Fruit fly (Drosophila melanogaster): ENCODE measurements around the gene Gmppb.

The Gmppb gene

DNA sequence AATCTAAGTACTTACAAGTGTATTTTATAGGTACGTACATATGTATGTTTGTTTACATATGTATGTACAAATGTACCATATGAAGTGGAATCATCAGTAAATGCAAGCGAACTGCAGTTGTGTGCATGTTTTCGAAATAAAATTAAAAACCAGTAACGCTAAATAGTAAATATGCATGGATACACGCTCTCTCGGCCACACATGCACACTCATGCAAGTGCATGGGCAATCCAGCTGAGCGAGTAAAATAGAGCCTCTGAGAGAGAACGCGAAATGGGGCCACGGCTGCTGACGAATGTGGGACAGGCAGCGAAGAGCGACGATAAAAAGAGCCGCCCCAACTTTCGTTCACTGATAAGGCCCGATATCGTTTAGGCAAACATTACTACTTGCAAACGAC is 3.7 kb upstream of the Gmppb start:
- TF ChIP-seq Ets98B (GFP tag; IDR thresholded peaks at IDR 0.05) (no peak), CG8301 (tag; optimal IDR thresholded peaks at IDR 0.05) (no peak), CG17806 (tag; optimal IDR thresholded peaks at IDR 0.05) (no peak), rn (GFP tag; IDR thresholded peaks at IDR 0.05) (no peak), fd96Ca (GFP tag; IDR thresholded peaks at IDR 0.05) (no peak), EcR (GFP tag; optimal IDR thresholded peaks at IDR 0.05) (peak; percentile 73), CG12605 (GFP tag; IDR thresholded peaks at IDR 0.05) (no peak), CG15710 (tag; optimal IDR thresholded peaks at IDR 0.05) (no peak)

DNA sequence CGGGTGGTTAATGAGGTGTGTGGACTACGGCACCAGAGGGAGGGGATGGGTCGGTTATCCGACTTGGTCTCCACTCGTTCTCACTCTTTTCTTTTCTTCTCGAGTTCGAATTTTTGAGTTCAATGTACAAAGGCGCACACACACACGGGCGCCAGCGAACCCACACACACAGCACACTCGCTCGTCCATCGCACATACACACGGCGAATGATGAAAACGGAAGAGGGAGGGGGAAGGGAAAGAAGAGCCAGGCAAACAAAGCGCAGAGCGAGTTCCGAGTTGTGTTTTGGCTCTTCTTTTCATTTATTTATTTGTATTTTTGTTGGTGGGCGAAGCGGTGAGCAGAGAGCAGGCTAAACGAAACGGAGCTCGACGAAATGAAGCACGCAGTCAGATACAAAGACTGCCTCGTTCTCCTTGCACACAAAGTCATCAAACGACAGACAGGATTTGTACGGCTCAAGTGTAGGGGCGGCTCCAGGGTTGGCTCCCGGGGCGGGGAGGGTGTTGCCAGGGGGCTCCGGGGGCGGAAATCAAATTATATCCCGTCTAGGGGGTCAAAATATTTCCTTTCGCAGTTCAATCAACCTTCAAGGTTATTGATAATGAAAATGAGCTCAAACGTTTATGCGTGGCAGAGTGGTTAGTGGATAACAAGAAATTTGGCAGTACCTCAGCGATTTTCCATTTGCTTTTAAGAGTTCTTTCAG is 1.1 kb upstream of the Gmppb start:
- TF ChIP-seq D1 (tag; optimal IDR thresholded peaks at IDR 0.05): no peak
- no peak for TF ChIP-seq CG32121 (GFP tag; IDR thresholded peaks at IDR 0.05)
- TF ChIP-seq Ets98B (GFP tag; IDR thresholded peaks at IDR 0.05): no peak
- peak; percentile 80 for TF ChIP-seq CG4496 (GFP tag; IDR thresholded peaks at IDR 0.05)
- TF ChIP-seq Snoo (tag; optimal IDR thresholded peaks at IDR 0.05): no peak
- TF ChIP-seq CG13204 (GFP tag; optimal IDR thresholded peaks at IDR 0.05): peak; percentile 76
- no peak for TF ChIP-seq CG14655 (GFP tag; optimal IDR thresholded peaks at IDR 0.05)
- no peak for TF ChIP-seq CG34367 (tag; optimal IDR thresholded peaks at IDR 0.05)
- peak; percentile 29 for TF ChIP-seq CG15710 (tag; optimal IDR thresholded peaks at IDR 0.05)
- peak; percentile 99 for TF ChIP-seq EcR (GFP tag; optimal IDR thresholded peaks at IDR 0.05)
- TF ChIP-seq CG8159 (tag; optimal IDR thresholded peaks at IDR 0.05): no peak
- TF ChIP-seq rn (GFP tag; IDR thresholded peaks at IDR 0.05): no peak
- no peak for TF ChIP-seq CG12605 (GFP tag; IDR thresholded peaks at IDR 0.05)
- no peak for TF ChIP-seq CG9948 (tag; optimal IDR thresholded peaks at IDR 0.05)
- no peak for TF ChIP-seq CG8301 (tag; optimal IDR thresholded peaks at IDR 0.05)
- TF ChIP-seq CG10348 (GFP tag; IDR thresholded peaks at IDR 0.05): no peak
- peak; percentile 62; the same call in 1 of the 3 replicates for TF ChIP-seq fd96Ca (GFP tag; IDR thresholded peaks at IDR 0.05)
- peak; percentile 26 for TF ChIP-seq CG17806 (tag; optimal IDR thresholded peaks at IDR 0.05)
- TF ChIP-seq Pif1B (GFP tag; optimal IDR thresholded peaks at IDR 0.05): peak; percentile 20
- TF ChIP-seq gl (tag; optimal IDR thresholded peaks at IDR 0.05): peak; percentile 70
- TF ChIP-seq Pif1A (GFP tag; optimal IDR thresholded peaks at IDR 0.05): peak; percentile 20

DNA sequence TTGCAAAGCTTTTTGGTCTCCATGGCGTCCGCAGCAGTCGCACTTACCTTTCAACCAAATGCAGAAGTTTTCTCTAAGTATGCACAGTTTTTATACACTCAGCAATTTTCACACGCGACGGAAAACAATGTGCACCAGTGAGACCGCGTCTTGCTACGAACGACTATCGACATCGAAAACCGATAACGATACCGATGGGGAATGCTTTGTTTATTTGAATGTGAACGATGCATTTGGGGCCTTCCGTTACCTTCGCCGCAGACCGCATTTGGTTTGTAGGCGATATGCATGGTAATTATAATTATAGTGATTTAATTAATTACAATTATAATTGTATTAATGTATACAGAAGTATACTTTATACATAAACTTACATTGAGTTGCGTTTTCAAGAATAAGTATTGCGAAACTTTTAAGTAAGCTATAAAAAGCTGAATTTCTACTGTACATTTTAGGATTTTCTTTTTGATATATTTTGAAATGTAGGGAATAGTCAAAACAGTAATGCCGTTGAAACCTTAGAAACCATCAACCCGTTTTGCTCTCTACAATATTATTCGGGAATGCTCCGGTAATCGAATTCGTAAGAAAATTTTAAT is 791 bp downstream of the Gmppb start, which contains the start of the genes Hus1-like and ctrip:
Hus1-like (minus strand) TSS at position 161 of the 599 bp plus-strand sequence.
ctrip (minus strand) TSS at position 161 of the 599 bp plus-strand sequence.
- TF ChIP-seq EcR (GFP tag; optimal IDR thresholded peaks at IDR 0.05) (peak; percentile 27), Pif1B (GFP tag; optimal IDR thresholded peaks at IDR 0.05) (no peak), CG12605 (GFP tag; IDR thresholded peaks at IDR 0.05) (0 out of 2 replicates have a peak, but pooled peaks have one; percentile 14), fd96Ca (GFP tag; IDR thresholded peaks at IDR 0.05) (0 out of 3 replicates have a peak, but pooled peaks have one; percentile 36)

DNA sequence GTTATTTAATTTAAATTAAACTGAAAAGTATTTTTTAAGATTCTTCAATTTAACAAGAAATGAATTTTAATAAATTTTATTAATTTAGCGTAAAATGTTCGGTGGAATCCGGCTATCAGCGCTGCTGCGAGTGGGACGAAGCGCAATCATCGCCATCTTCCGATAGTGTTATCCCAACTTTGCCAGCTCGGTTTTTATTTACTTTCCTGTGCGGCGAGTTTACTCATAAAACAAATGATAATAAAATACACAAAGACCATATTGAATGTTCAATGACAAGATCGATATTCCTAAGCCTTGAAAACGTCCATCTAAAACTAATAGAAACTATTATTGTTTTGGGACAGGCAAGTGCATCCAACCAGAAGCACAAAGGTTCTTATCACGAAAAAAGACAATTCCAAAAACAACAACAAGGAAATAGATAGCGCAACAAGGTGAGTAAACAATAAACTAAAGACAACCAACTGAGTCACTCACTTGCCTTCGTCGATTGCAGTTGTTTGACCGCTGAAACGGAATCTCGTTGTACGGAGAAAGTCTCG is 2.0 kb downstream of the Gmppb start:
- TF ChIP-seq CG15710 (tag; optimal IDR thresholded peaks at IDR 0.05) (peak; percentile 34), CG12605 (GFP tag; IDR thresholded peaks at IDR 0.05) (peak; percentile 14; the same call in 1 of the 2 replicates), CG32121 (GFP tag; IDR thresholded peaks at IDR 0.05) (peak; percentile 34; the same call in 1 of the 2 replicates), fd96Ca (GFP tag; IDR thresholded peaks at IDR 0.05) (peak; percentile 62; the same call in 2 of the 3 replicates), CG10348 (GFP tag; IDR thresholded peaks at IDR 0.05) (no peak), Pif1A (GFP tag; optimal IDR thresholded peaks at IDR 0.05) (no peak), CG9948 (tag; optimal IDR thresholded peaks at IDR 0.05) (no peak), EcR (GFP tag; optimal IDR thresholded peaks at IDR 0.05) (peak; percentile 76), CG34367 (tag; optimal IDR thresholded peaks at IDR 0.05) (peak; percentile 9), CG8159 (tag; optimal IDR thresholded peaks at IDR 0.05) (no peak), Ets98B (GFP tag; IDR thresholded peaks at IDR 0.05) (peak; percentile 26; the same call in 1 of the 2 replicates), Snoo (tag; optimal IDR thresholded peaks at IDR 0.05) (peak; percentile 11), CG13204 (GFP tag; optimal IDR thresholded peaks at IDR 0.05) (no peak), CG4496 (GFP tag; IDR thresholded peaks at IDR 0.05) (0 out of 3 replicates have a peak, but pooled peaks have one; percentile 40), CG17806 (tag; optimal IDR thresholded peaks at IDR 0.05) (no peak), gl (tag; optimal IDR thresholded peaks at IDR 0.05) (peak; percentile 33)

DNA sequence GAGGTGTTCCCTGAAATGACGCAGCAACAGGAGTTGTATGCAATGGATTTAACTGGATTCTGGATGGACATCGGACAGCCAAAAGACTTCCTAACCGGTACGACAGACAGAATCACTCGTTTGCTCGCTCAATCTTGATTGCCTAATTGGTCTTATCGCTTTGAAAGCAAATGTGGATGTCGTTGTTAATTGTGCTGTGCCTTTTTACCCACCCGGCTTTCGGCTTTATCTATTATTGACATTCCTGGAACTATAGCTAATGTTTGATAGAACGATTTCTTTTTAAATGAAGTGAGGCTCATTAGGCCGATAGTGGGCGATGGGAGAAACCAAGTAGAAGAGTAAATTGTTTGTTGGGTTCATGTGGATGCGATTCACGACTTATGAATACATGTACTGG is 3.4 kb downstream of the Gmppb start:
- no peak for TF ChIP-seq EcR (GFP tag; optimal IDR thresholded peaks at IDR 0.05)
- TF ChIP-seq CG8159 (tag; optimal IDR thresholded peaks at IDR 0.05): no peak
- TF ChIP-seq CG14655 (GFP tag; optimal IDR thresholded peaks at IDR 0.05): no peak
- TF ChIP-seq CG17806 (tag; optimal IDR thresholded peaks at IDR 0.05): no peak
- TF ChIP-seq gl (tag; optimal IDR thresholded peaks at IDR 0.05): no peak
- no peak for TF ChIP-seq Snoo (tag; optimal IDR thresholded peaks at IDR 0.05)
- TF ChIP-seq CG9948 (tag; optimal IDR thresholded peaks at IDR 0.05): no peak
- no peak for TF ChIP-seq CG10348 (GFP tag; IDR thresholded peaks at IDR 0.05)
- no peak for TF ChIP-seq CG12605 (GFP tag; IDR thresholded peaks at IDR 0.05)
- no peak for TF ChIP-seq Pif1A (GFP tag; optimal IDR thresholded peaks at IDR 0.05)
- no peak for TF ChIP-seq CG34367 (tag; optimal IDR thresholded peaks at IDR 0.05)
- no peak for TF ChIP-seq Ets98B (GFP tag; IDR thresholded peaks at IDR 0.05)
- TF ChIP-seq fd96Ca (GFP tag; IDR thresholded peaks at IDR 0.05): no peak
